Worm (Caenorhabditis elegans) whole organism, midembryonic: ENCODE data around the gene clec-83.
"Not testable (repeated sequence)": the region's sequence is repeated elsewhere in the genome, so short reads cannot be mapped to it uniquely, and the experiment has no call there.

ENCODE experiments used
- T22C8.4 ChIP-seq: fragments of 200-800 bp; sonication (Bioruptor generic); IDR thresholded peaks from 2 replicates; pipeline ENCODE4 v1.3.6; 2022; ENCODE audit warnings: missing genetic modification characterization, missing compliant biosample characterization
- cog-1 ChIP-seq: sonication (generic microtip); optimal IDR thresholded peaks from 2 replicates; lab custom pipeline; 2016; ENCODE audit warnings: missing genetic modification characterization, missing compliant biosample characterization
- flt-1 ChIP-seq: fragments of 200-800 bp; sonication (Bioruptor generic); IDR thresholded peaks from 2 replicates; pipeline ENCODE4 v1.3.6; 2022; ENCODE audit warnings: missing genetic modification characterization, missing compliant biosample characterization
- klf-2 ChIP-seq: fragments of 200-800 bp; sonication (Bioruptor generic); conservative IDR thresholded peaks from 2 replicates; pipeline ENCODE4 v1.3.6; 2022; ENCODE audit warnings: missing genetic modification reagents, missing genetic modification characterization, missing compliant biosample characterization
- med-1 ChIP-seq: sonication (generic microtip); optimal IDR thresholded peaks from 2 replicates; lab custom pipeline; 2017; ENCODE audit warnings: missing genetic modification characterization, mild to moderate bottlenecking, missing compliant biosample characterization, antibody characterized with exemption, missing genetic modification reagents; ENCODE audit not compliant: insufficient read depth
- ref-1 ChIP-seq: fragments of 200-800 bp; sonication (Bioruptor generic); conservative IDR thresholded peaks from 2 replicates; pipeline ENCODE4 v1.3.6; 2022; ENCODE audit warnings: missing genetic modification reagents, missing genetic modification characterization, missing compliant biosample characterization
- tab-1 ChIP-seq: fragments of 200-800 bp; sonication (Bioruptor generic); IDR thresholded peaks from 2 replicates; pipeline ENCODE4 v1.3.6; 2022; ENCODE audit warnings: missing genetic modification characterization, missing compliant biosample characterization
- ztf-23 ChIP-seq: fragments of 200-800 bp; sonication (Bioruptor generic); IDR thresholded peaks from 2 replicates; pipeline ENCODE4 v1.3.6; 2022; ENCODE audit warnings: missing genetic modification reagents, missing genetic modification characterization, missing compliant biosample characterization
- ztf-29 ChIP-seq: fragments of 200-800 bp; sonication (Bioruptor generic); IDR thresholded peaks from 2 replicates; pipeline ENCODE4 v1.3.6; 2022; ENCODE audit warnings: missing genetic modification reagents, missing genetic modification characterization, missing compliant biosample characterization

The clec-83 gene

ce11 chrIV:2805525-2805924 lies 35.7 kb downstream of the clec-83 start, which contains the start of gene Y54G2A.45:
Gene Y54G2A.45 (plus strand): TSS chrIV:2805857.
- TF ChIP-seq klf-2 (no peak), flt-1 (GFP tag; lab: Robert Waterston, UW) (peak; percentile 90), cog-1 (tag; lab: Kevin White, UChicago) (peak; percentile 39), ref-1 (GFP tag; lab: Robert Waterston, UW) (peak; percentile 69), tab-1 (GFP tag; lab: Robert Waterston, UW) (peak; percentile 82), med-1 (GFP tag; lab: Kevin White, UChicago) (no peak), ztf-23 (peak; percentile 74), ztf-29 (GFP tag; lab: Robert Waterston, UW) (no peak), T22C8.4 (peak; percentile 65)

ce11 chrIV:2803652-2804051 lies 37.6 kb downstream of the clec-83 start, which contains the start of gene Y54G2A.32:
Gene Y54G2A.32 (plus strand): TSS chrIV:2803952.
- no peak for TF ChIP-seq T22C8.4
- TF ChIP-seq flt-1 (GFP tag; lab: Robert Waterston, UW), result no peak
- TF ChIP-seq ref-1 (GFP tag; lab: Robert Waterston, UW), result no peak
- TF ChIP-seq ztf-23, result no peak
- no peak for TF ChIP-seq med-1 (GFP tag; lab: Kevin White, UChicago)
- no peak for TF ChIP-seq cog-1 (tag; lab: Kevin White, UChicago)

ce11 chrIV:2802193-2802592 lies 39.1 kb downstream of the clec-83 start:
- TF ChIP-seq T22C8.4, result no peak
- TF ChIP-seq cog-1 (tag; lab: Kevin White, UChicago), result no peak
- peak; percentile 61; the same call in 1 of the 2 replicates for TF ChIP-seq klf-2
- 0 out of 2 replicates have a peak, but pooled peaks have one; percentile 14 for TF ChIP-seq ztf-29 (GFP tag; lab: Robert Waterston, UW)
- TF ChIP-seq ztf-23, result peak; percentile 74; the same call in 1 of the 2 replicates
- TF ChIP-seq ref-1 (GFP tag; lab: Robert Waterston, UW), result peak; percentile 54; the same call in 1 of the 2 replicates
- TF ChIP-seq flt-1 (GFP tag; lab: Robert Waterston, UW), result peak; percentile 63
- TF ChIP-seq med-1 (GFP tag; lab: Kevin White, UChicago), result no peak
- peak; percentile 75; the same call in 1 of the 2 replicates for TF ChIP-seq tab-1 (GFP tag; lab: Robert Waterston, UW)

- not testable (repeated sequence) for TF ChIP-seq ref-1, ztf-29, tab-1 (GFP tag; lab: Robert Waterston, UW)
These were observed 39.7 kb downstream of the clec-83 start, which contains the start of gene Y54G2A.44 for ce11 chrIV:2801558-2801957. Gene Y54G2A.44 (plus strand): TSS chrIV:2801858.

ce11 chrIV:2801004-2801403 lies 40.3 kb downstream of the clec-83 start:
- TF ChIP-seq ztf-23 (peak; percentile 69; the same call in 1 of the 2 replicates), ztf-29 (GFP tag; lab: Robert Waterston, UW) (peak; percentile 55; the same call in 1 of the 2 replicates), ref-1 (GFP tag; lab: Robert Waterston, UW) (no peak), tab-1 (GFP tag; lab: Robert Waterston, UW) (peak; percentile 69; the same call in 1 of the 2 replicates)

ce11 chrIV:2799890-2800289 lies 41.4 kb downstream of the clec-83 start:
- no peak for TF ChIP-seq ref-1 (GFP tag; lab: Robert Waterston, UW)
- TF ChIP-seq med-1 (GFP tag; lab: Kevin White, UChicago), result no peak
- TF ChIP-seq flt-1 (GFP tag; lab: Robert Waterston, UW), result no peak
- TF ChIP-seq tab-1 (GFP tag; lab: Robert Waterston, UW), result no peak
- TF ChIP-seq ztf-29 (GFP tag; lab: Robert Waterston, UW), result no peak
- no peak for TF ChIP-seq klf-2
- no peak for TF ChIP-seq T22C8.4
- TF ChIP-seq cog-1 (tag; lab: Kevin White, UChicago), result no peak
- no peak for TF ChIP-seq ztf-23

- TF ChIP-seq ztf-29 (GFP tag; lab: Robert Waterston, UW) (no peak), ref-1 (GFP tag; lab: Robert Waterston, UW) (no peak), flt-1 (GFP tag; lab: Robert Waterston, UW) (no peak), tab-1 (GFP tag; lab: Robert Waterston, UW) (no peak)
These were observed 41.9 kb downstream of the clec-83 start, which contains the start of gene Y54G2A.10 for ce11 chrIV:2799389-2799788. Gene Y54G2A.10 (plus strand): TSS chrIV:2799689.

- TF ChIP-seq tab-1 (GFP tag; lab: Robert Waterston, UW), result no peak
- TF ChIP-seq med-1 (GFP tag; lab: Kevin White, UChicago), result no peak
- TF ChIP-seq flt-1 (GFP tag; lab: Robert Waterston, UW), result no peak
- no peak for TF ChIP-seq ztf-29 (GFP tag; lab: Robert Waterston, UW)
- no peak for TF ChIP-seq ztf-23
- no peak for TF ChIP-seq klf-2
- TF ChIP-seq ref-1 (GFP tag; lab: Robert Waterston, UW), result no peak
- TF ChIP-seq T22C8.4, result no peak
- no peak for TF ChIP-seq cog-1 (tag; lab: Kevin White, UChicago)
These were observed 42.9 kb downstream of the clec-83 start, which contains the start of gene Y54G2A.52 for ce11 chrIV:2798339-2798738. Gene Y54G2A.52 (minus strand): TSS chrIV:2798686.

- TF ChIP-seq tab-1 (GFP tag; lab: Robert Waterston, UW), result no peak
- no peak for TF ChIP-seq T22C8.4
- no peak for TF ChIP-seq flt-1 (GFP tag; lab: Robert Waterston, UW)
- TF ChIP-seq med-1 (GFP tag; lab: Kevin White, UChicago), result no peak
- no peak for TF ChIP-seq cog-1 (tag; lab: Kevin White, UChicago)
- no peak for TF ChIP-seq klf-2
- TF ChIP-seq ztf-23, result no peak
- TF ChIP-seq ref-1 (GFP tag; lab: Robert Waterston, UW), result no peak
- TF ChIP-seq ztf-29 (GFP tag; lab: Robert Waterston, UW), result no peak
These were observed 47.3 kb downstream of the clec-83 start for ce11 chrIV:2793956-2794355.
